Fruit fly (Drosophila melanogaster) whole organism, adult: ENCODE results near the gene Eip74EF.
A peak's percentile ranks its signal among the peaks of the same experiment; 100 is the strongest.

Source experiments
- CG11617 ChIP-seq: fragments of 200-800 bp; sonication (Bioruptor generic); optimal IDR thresholded peaks from 2 replicates; lab custom pipeline; 2017; ENCODE audit warnings: mild to moderate bottlenecking, missing biosample characterization, missing genetic modification reagents, missing genetic modification characterization
- CG12768 ChIP-seq: fragments of 200-800 bp; sonication (Bioruptor generic); optimal IDR thresholded peaks from 2 replicates; lab custom pipeline; 2017; ENCODE audit warnings: missing biosample characterization, missing genetic modification characterization, mild to moderate bottlenecking, moderate library complexity, missing genetic modification reagents
- CG14711 ChIP-seq: fragments of 200-800 bp; sonication (Bioruptor generic); optimal IDR thresholded peaks from 2 replicates; lab custom pipeline; 2018; ENCODE audit warnings: missing biosample characterization, mild to moderate bottlenecking, missing genetic modification characterization, moderate library complexity
- CG1620 ChIP-seq: fragments of 200-800 bp; sonication (Bioruptor generic); optimal IDR thresholded peaks from 2 replicates; lab custom pipeline; 2016; ENCODE audit warnings: missing biosample characterization, missing genetic modification characterization
- CG33017 ChIP-seq: fragments of 200-800 bp; sonication (Bioruptor generic); optimal IDR thresholded peaks from 2 replicates; lab custom pipeline; 2018; ENCODE audit warnings: missing biosample characterization, mild to moderate bottlenecking, missing genetic modification characterization, moderate library complexity
- CG5204 ChIP-seq: fragments of 200-800 bp; sonication (Bioruptor generic); optimal IDR thresholded peaks from 2 replicates; lab custom pipeline; 2016; ENCODE audit warnings: missing biosample characterization, missing genetic modification characterization
- CG7045 ChIP-seq: fragments of 200-800 bp; sonication (Bioruptor generic); optimal IDR thresholded peaks from 2 replicates; lab custom pipeline; 2017; ENCODE audit warnings: missing biosample characterization, mild to moderate bottlenecking, missing genetic modification characterization
- CG7101 ChIP-seq: fragments of 200-800 bp; sonication (Bioruptor generic); optimal IDR thresholded peaks from 2 replicates; lab custom pipeline; 2018; ENCODE audit warnings: missing biosample characterization, mild to moderate bottlenecking, missing genetic modification characterization, moderate library complexity
- Clk ChIP-seq: fragments of 200-800 bp; sonication (Bioruptor generic); optimal IDR thresholded peaks from 2 replicates; lab custom pipeline; 2017; ENCODE audit warnings: missing biosample characterization, missing genetic modification characterization
- Crg-1 ChIP-seq: fragments of 200-800 bp; sonication (Bioruptor generic); optimal IDR thresholded peaks from 2 replicates; lab custom pipeline; 2016; ENCODE audit warnings: missing biosample characterization, missing genetic modification characterization
- Hr96 ChIP-seq: fragments of 200-800 bp; sonication (Bioruptor generic); optimal IDR thresholded peaks from 2 replicates; lab custom pipeline; 2016; ENCODE audit warnings: missing biosample characterization, missing genetic modification characterization
- Mnt ChIP-seq: fragments of 200-800 bp; sonication (Bioruptor generic); optimal IDR thresholded peaks from 2 replicates; lab custom pipeline; 2016; ENCODE audit warnings: missing biosample characterization, mild to moderate bottlenecking, missing genetic modification characterization
- bab1 ChIP-seq: fragments of 200-800 bp; sonication (Bioruptor generic); optimal IDR thresholded peaks from 3 replicates; lab custom pipeline; 2019; ENCODE audit warnings: missing biosample characterization, mild to moderate bottlenecking, missing genetic modification characterization, moderate library complexity
- cic ChIP-seq: fragments of 200-800 bp; sonication (Bioruptor generic); optimal IDR thresholded peaks from 2 replicates; lab custom pipeline; 2017; ENCODE audit warnings: missing biosample characterization, mild to moderate bottlenecking, missing genetic modification characterization, moderate library complexity
- cnc ChIP-seq, 2 experiments: fragments of >200 bp; optimal IDR thresholded peaks; 2 replicates each; lab custom pipeline; 2017
- kay ChIP-seq: fragments of 200-800 bp; sonication (Bioruptor generic); peaks from one replicate; lab custom pipeline; 2016; ENCODE audit warnings: missing biosample characterization, missing genetic modification characterization, borderline replicate concordance
- ovo ChIP-seq: fragments of 200-800 bp; sonication (Bioruptor generic); optimal IDR thresholded peaks from 2 replicates; lab custom pipeline; 2016; ENCODE audit warnings: missing biosample characterization, missing genetic modification characterization
- pad ChIP-seq: fragments of 200-800 bp; sonication (Bioruptor generic); optimal IDR thresholded peaks from 3 replicates; lab custom pipeline; 2017; ENCODE audit warnings: missing biosample characterization, missing genetic modification characterization, mild to moderate bottlenecking, moderate library complexity, missing genetic modification reagents
- tj ChIP-seq: fragments of 200-800 bp; sonication (Bioruptor generic); optimal IDR thresholded peaks from 3 replicates; lab custom pipeline; 2017; ENCODE audit warnings: missing biosample characterization, mild to moderate bottlenecking, missing genetic modification characterization, moderate library complexity
- toe ChIP-seq: fragments of 200-800 bp; sonication (Bioruptor generic); optimal IDR thresholded peaks from 2 replicates; lab custom pipeline; 2016; ENCODE audit warnings: missing biosample characterization, missing genetic modification characterization

Gene Eip74EF

dm6 chr3L:17586370-17587048 lies 32.6 kb downstream of the Eip74EF start:
- peak; percentile 14 for TF ChIP-seq CG12768
- TF ChIP-seq tj (GFP tag; lab: Kevin White, UChicago), result peak; percentile 4
- TF ChIP-seq Hr96 (GFP tag; lab: Kevin White, UChicago), result no peak

- TF ChIP-seq ovo (GFP tag; lab: Kevin White, UChicago) (no peak), Mnt (no peak), Clk (no peak), tj (GFP tag; lab: Kevin White, UChicago) (peak; percentile 62), cnc (optimal IDR thresholded peaks at IDR 0.05; lab: Kevin White, UChicago) (no peak), Crg-1 (no peak), Hr96 (GFP tag; lab: Kevin White, UChicago) (no peak), pad (GFP tag; lab: Kevin White, UChicago) (peak; percentile 37), CG14711 (tag; lab: Kevin White, UChicago) (no peak), cic (GFP tag; lab: Kevin White, UChicago) (peak; percentile 92), CG1620 (GFP tag; lab: Kevin White, UChicago) (no peak), toe (GFP tag; lab: Kevin White, UChicago) (no peak), CG12768 (peak; percentile 81)
These were observed 34.4 kb downstream of the Eip74EF start for dm6 chr3L:17584718-17585117.

- TF ChIP-seq CG7101 (tag; lab: Kevin White, UChicago), result no peak
- TF ChIP-seq Mnt, result no peak
- no peak for TF ChIP-seq Crg-1
- TF ChIP-seq toe (GFP tag; lab: Kevin White, UChicago), result no peak
- no peak for TF ChIP-seq CG12768
- no peak for TF ChIP-seq kay (GFP tag; lab: Kevin White, UChicago)
- no peak for TF ChIP-seq CG5204 (GFP tag; lab: Kevin White, UChicago)
- no peak for TF ChIP-seq ovo (GFP tag; lab: Kevin White, UChicago)
- TF ChIP-seq Clk, result no peak
- no peak for TF ChIP-seq cic (GFP tag; lab: Kevin White, UChicago)
- TF ChIP-seq cnc (optimal IDR thresholded peaks at IDR 0.05; lab: Kevin White, UChicago), result no peak
These were observed 39.5 kb downstream of the Eip74EF start for dm6 chr3L:17579626-17580025.

dm6 chr3L:17579121-17579520 lies 40.0 kb downstream of the Eip74EF start:
- TF ChIP-seq cnc (optimal IDR thresholded peaks at IDR 0.05; lab: Kevin White, UChicago) (no peak), Crg-1 (no peak), Hr96 (GFP tag; lab: Kevin White, UChicago) (no peak), CG5204 (GFP tag; lab: Kevin White, UChicago) (no peak), Clk (no peak), pad (GFP tag; lab: Kevin White, UChicago) (no peak), kay (GFP tag; lab: Kevin White, UChicago) (no peak), CG1620 (GFP tag; lab: Kevin White, UChicago) (no peak), tj (GFP tag; lab: Kevin White, UChicago) (no peak), ovo (GFP tag; lab: Kevin White, UChicago) (no peak), cic (GFP tag; lab: Kevin White, UChicago) (no peak), CG7101 (tag; lab: Kevin White, UChicago) (no peak), CG12768 (no peak), CG33017 (no peak)

dm6 chr3L:17578413-17578812 lies 40.7 kb downstream of the Eip74EF start:
- TF ChIP-seq CG7045 (GFP tag; lab: Kevin White, UChicago), result peak; percentile 24
- peak; percentile 38 for TF ChIP-seq CG7101 (tag; lab: Kevin White, UChicago)
- TF ChIP-seq CG1620 (GFP tag; lab: Kevin White, UChicago), result no peak
- TF ChIP-seq Clk, result no peak
- TF ChIP-seq CG33017, result peak; percentile 59
- TF ChIP-seq CG14711 (tag; lab: Kevin White, UChicago), result peak; percentile 53
- TF ChIP-seq Hr96 (GFP tag; lab: Kevin White, UChicago), result no peak
- no peak for TF ChIP-seq CG12768
- TF ChIP-seq kay (GFP tag; lab: Kevin White, UChicago), result peak; percentile 50
- no peak for TF ChIP-seq cnc (optimal IDR thresholded peaks at IDR 0.05; lab: Kevin White, UChicago)
- TF ChIP-seq CG11617 (GFP tag; lab: Kevin White, UChicago), result no peak
- peak; percentile 25 for TF ChIP-seq toe (GFP tag; lab: Kevin White, UChicago)
- no peak for TF ChIP-seq cic (GFP tag; lab: Kevin White, UChicago)
- no peak for TF ChIP-seq CG5204 (GFP tag; lab: Kevin White, UChicago)
- no peak for TF ChIP-seq Mnt
- no peak for TF ChIP-seq bab1 (GFP tag; lab: Kevin White, UChicago)
- no peak for TF ChIP-seq ovo (GFP tag; lab: Kevin White, UChicago)
- TF ChIP-seq pad (GFP tag; lab: Kevin White, UChicago), result no peak
- no peak for TF ChIP-seq tj (GFP tag; lab: Kevin White, UChicago)

- no peak for TF ChIP-seq CG33017
- no peak for TF ChIP-seq toe (GFP tag; lab: Kevin White, UChicago)
- peak; percentile 36 for TF ChIP-seq CG12768
- TF ChIP-seq cnc (optimal IDR thresholded peaks at IDR 0.05; lab: Kevin White, UChicago), result no peak
- no peak for TF ChIP-seq CG11617 (GFP tag; lab: Kevin White, UChicago)
- peak; percentile 32 for TF ChIP-seq Clk
- TF ChIP-seq CG7045 (GFP tag; lab: Kevin White, UChicago), result no peak
- TF ChIP-seq ovo (GFP tag; lab: Kevin White, UChicago), result no peak
- TF ChIP-seq Hr96 (GFP tag; lab: Kevin White, UChicago), result no peak
- TF ChIP-seq CG7101 (tag; lab: Kevin White, UChicago), result no peak
- peak; percentile 29 for TF ChIP-seq Mnt
- peak; percentile 71 for TF ChIP-seq tj (GFP tag; lab: Kevin White, UChicago)
- TF ChIP-seq CG1620 (GFP tag; lab: Kevin White, UChicago), result no peak
- TF ChIP-seq bab1 (GFP tag; lab: Kevin White, UChicago), result no peak
- TF ChIP-seq Crg-1, result no peak
- peak; percentile 78 for TF ChIP-seq pad (GFP tag; lab: Kevin White, UChicago)
- TF ChIP-seq cic (GFP tag; lab: Kevin White, UChicago), result peak; percentile 74
- TF ChIP-seq CG14711 (tag; lab: Kevin White, UChicago), result no peak
- TF ChIP-seq kay (GFP tag; lab: Kevin White, UChicago), result peak; percentile 76
- no peak for TF ChIP-seq CG5204 (GFP tag; lab: Kevin White, UChicago)
These were observed 41.4 kb downstream of the Eip74EF start for dm6 chr3L:17577530-17578351.
